Fruit fly (Drosophila melanogaster): ENCODE measurements around the gene CG13786.
A peak's percentile ranks its signal among the peaks of the same experiment; 100 is the strongest.

CG13786 gene

DNA sequence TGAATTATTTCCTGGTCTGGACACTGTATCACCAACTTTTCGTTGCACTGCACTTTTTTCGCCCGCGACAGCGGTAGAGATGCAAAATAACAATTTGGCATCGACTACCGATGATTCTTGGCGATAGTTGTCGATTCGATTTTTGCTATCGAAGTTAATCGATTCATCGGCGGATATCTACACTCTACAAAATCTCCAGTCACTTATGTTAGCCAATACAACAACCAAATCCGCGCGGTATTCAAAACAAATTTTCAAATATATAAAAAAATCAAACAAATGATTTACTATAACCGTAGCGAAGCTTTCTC, 48.7 kb downstream of the CG13786 start, which contains the start of gene CG4502 (continued):
- no peak for TF ChIP-seq CG6808 (GFP tag; optimal IDR thresholded peaks at IDR 0.05)
- TF ChIP-seq CG11762 (GFP tag; optimal IDR thresholded peaks at IDR 0.05; ENCODE audit: insufficient read depth), result no peak
- no peak for TF ChIP-seq CG1621 (tag; optimal IDR thresholded peaks at IDR 0.05)
- no peak for TF ChIP-seq Sox15 (GFP tag; optimal IDR thresholded peaks at IDR 0.05)
- TF ChIP-seq fkh (GFP tag; optimal IDR thresholded peaks at IDR 0.05), result no peak
- peak; percentile 46 for TF ChIP-seq Eip75B (GFP tag; optimal IDR thresholded peaks at IDR 0.05)

DNA sequence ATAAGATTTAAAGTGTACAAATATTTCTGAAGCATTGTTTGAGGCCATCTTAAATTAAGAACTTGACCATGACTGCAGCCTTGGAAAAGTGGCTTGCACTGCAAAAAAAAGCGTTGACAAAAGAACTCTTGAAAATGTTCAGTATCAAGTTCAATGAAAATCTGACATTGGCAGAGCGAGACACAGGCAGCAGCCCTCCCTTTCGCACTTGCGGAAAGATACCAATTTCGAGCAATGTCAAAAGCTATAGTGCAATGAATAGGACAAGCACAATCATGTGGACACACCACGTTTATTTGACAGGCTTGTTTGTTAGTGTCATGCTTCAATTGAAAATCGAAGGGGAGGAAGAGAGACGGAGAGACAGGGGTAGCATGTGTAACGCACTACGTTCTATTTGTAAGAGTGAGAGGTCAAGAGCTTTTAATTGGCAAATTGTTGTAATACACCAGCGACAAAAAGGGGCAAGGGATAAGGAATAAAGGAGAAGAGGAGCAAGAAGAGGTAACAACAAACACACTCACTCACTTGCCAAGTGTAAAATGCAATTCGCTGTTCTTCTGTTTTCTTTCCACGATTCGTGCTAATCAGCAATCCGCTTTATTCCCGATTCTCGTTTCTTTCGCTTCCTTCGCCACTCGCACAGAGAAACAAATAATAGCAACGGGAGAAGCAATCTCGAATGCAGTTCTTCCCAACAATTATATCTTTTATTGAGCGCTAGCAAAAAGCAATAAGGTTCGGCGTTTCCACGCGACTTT, 49.2 kb downstream of the CG13786 start:
- peak; percentile 5; the same call in 1 of the 3 replicates for TF ChIP-seq eg (GFP tag; IDR thresholded peaks at IDR 0.05)
- TF ChIP-seq CG34406 (GFP tag; optimal IDR thresholded peaks at IDR 0.05), result no peak
- no peak for TF ChIP-seq spab (GFP tag; optimal IDR thresholded peaks at IDR 0.05)
- TF ChIP-seq esn (GFP tag; optimal IDR thresholded peaks at IDR 0.05), result peak; percentile 11
- TF ChIP-seq CG6854 (GFP tag; optimal IDR thresholded peaks at IDR 0.05), result peak; percentile 64
- TF ChIP-seq CG32006 (GFP tag; optimal IDR thresholded peaks at IDR 0.05), result peak; percentile 36
- peak; percentile 91 for TF ChIP-seq svp (GFP tag)
- TF ChIP-seq CG11294 (GFP tag; IDR thresholded peaks at IDR 0.05), result no peak
- peak; percentile 57 for TF ChIP-seq Eip78C (GFP tag)
- peak; percentile 2 for TF ChIP-seq CG7368 (GFP tag; optimal IDR thresholded peaks at IDR 0.05)
- TF ChIP-seq fd85E (GFP tag; optimal IDR thresholded peaks at IDR 0.05), result no peak
- TF ChIP-seq CG6163 (GFP tag; IDR thresholded peaks at IDR 0.05), result peak; percentile 79
- TF ChIP-seq ss (GFP tag; optimal IDR thresholded peaks at IDR 0.05), result peak; percentile 44 to 49
- peak; percentile 39 for TF ChIP-seq CG6276 (GFP tag; optimal IDR thresholded peaks at IDR 0.05)
- no peak for TF ChIP-seq Blimp-1 (GFP tag; optimal IDR thresholded peaks at IDR 0.05)
- TF ChIP-seq CG11902 (GFP tag; optimal IDR thresholded peaks at IDR 0.05), result no peak
- no peak for TF ChIP-seq CG10669 (GFP tag; optimal IDR thresholded peaks at IDR 0.05)
- TF ChIP-seq CG6808 (GFP tag; optimal IDR thresholded peaks at IDR 0.05), result no peak
- no peak for TF ChIP-seq Sox15 (GFP tag; optimal IDR thresholded peaks at IDR 0.05)
- TF ChIP-seq CG16779 (tag; optimal IDR thresholded peaks at IDR 0.05), result peak; percentile 27
- peak; percentile 25 for TF ChIP-seq Lpt (GFP tag; optimal IDR thresholded peaks at IDR 0.05)
- peak; percentile 2 for TF ChIP-seq CG10631 (GFP tag; optimal IDR thresholded peaks at IDR 0.05)
- TF ChIP-seq Sox102F (GFP tag; optimal IDR thresholded peaks at IDR 0.05), result no peak
- 0 out of 3 replicates have a peak, but pooled peaks have one; percentile 37 for TF ChIP-seq CG8119 (GFP tag; IDR thresholded peaks at IDR 0.05)
- no peak for TF ChIP-seq Hr38 (GFP tag; optimal IDR thresholded peaks at IDR 0.05)
- TF ChIP-seq CG15336 (GFP tag; IDR thresholded peaks at IDR 0.05), result peak; percentile 46
- TF ChIP-seq vri (GFP tag; optimal IDR thresholded peaks at IDR 0.05), result no peak
- no peak for TF ChIP-seq dsx (GFP tag; optimal IDR thresholded peaks at IDR 0.05; ENCODE audit: poor library complexity, severe bottlenecking)

Measured in whole organism, prepupa.